Worm (Caenorhabditis elegans) whole organism, early embryonic: ENCODE data around the gene prx-2.
A peak's percentile ranks its signal among the peaks of the same experiment; 100 is the strongest.

ENCODE experiments used
- B0310.2 ChIP-seq: sonication (generic microtip); optimal IDR thresholded peaks from 2 replicates; lab custom pipeline; 2016; ENCODE audit warnings: mild to moderate bottlenecking, missing genetic modification characterization, missing compliant biosample characterization
- F13C5.2 ChIP-seq: sonication (generic microtip); optimal IDR thresholded peaks from 2 replicates; lab custom pipeline; 2017; ENCODE audit warnings: mild to moderate bottlenecking, missing genetic modification characterization, inconsistent platforms, missing compliant biosample characterization
- aly-1 ChIP-seq: sonication (generic microtip); optimal IDR thresholded peaks from 2 replicates; lab custom pipeline; 2016; ENCODE audit warnings: missing genetic modification characterization, missing compliant biosample characterization
- ama-1 ChIP-seq: fragments of 150-350 bp; optimal IDR thresholded peaks from 2 replicates; lab custom pipeline; 2014
- ceh-13 ChIP-seq: fragments of 200-800 bp; sonication (Bioruptor generic); optimal IDR thresholded peaks from 2 replicates; lab custom pipeline; 2018; ENCODE audit warnings: mild to moderate bottlenecking, missing genetic modification characterization, missing compliant biosample characterization
- ceh-36 ChIP-seq: sonication (generic microtip); optimal IDR thresholded peaks from 2 replicates; lab custom pipeline; 2016; ENCODE audit warnings: missing genetic modification characterization, inconsistent platforms, missing compliant biosample characterization
- ets-7 ChIP-seq: sonication (generic microtip); optimal IDR thresholded peaks from 2 replicates; lab custom pipeline; 2016; ENCODE audit warnings: missing genotype, missing genetic modification characterization, missing compliant biosample characterization
- flt-1 ChIP-seq: fragments of 200-800 bp; sonication (Bioruptor generic); IDR thresholded peaks from 2 replicates; pipeline ENCODE4 v1.3.6; 2022; ENCODE audit warnings: missing genetic modification characterization, missing compliant biosample characterization
- hmbx-1 ChIP-seq: sonication (generic microtip); optimal IDR thresholded peaks from 2 replicates; lab custom pipeline; 2016; ENCODE audit warnings: mild to moderate bottlenecking, missing genetic modification characterization, missing compliant biosample characterization
- hmg-4 ChIP-seq: fragments of 200-800 bp; sonication (Bioruptor generic); optimal IDR thresholded peaks from 2 replicates; lab custom pipeline; 2018; ENCODE audit warnings: mild to moderate bottlenecking, missing genetic modification characterization, missing compliant biosample characterization
- hnd-1 ChIP-seq: sonication (generic microtip); optimal IDR thresholded peaks from 2 replicates; lab custom pipeline; 2016; ENCODE audit warnings: missing genetic modification characterization, missing compliant biosample characterization
- pes-1 ChIP-seq: fragments of 200-800 bp; sonication (Bioruptor generic); IDR thresholded peaks from 2 replicates; pipeline ENCODE4 v1.3.6; 2022; ENCODE audit warnings: missing genetic modification reagents, missing genetic modification characterization, missing compliant biosample characterization
- scrt-1 ChIP-seq: fragments of 200-800 bp; sonication (Bioruptor generic); IDR thresholded peaks from 2 replicates; pipeline ENCODE4 v1.3.6; 2022; ENCODE audit warnings: missing genetic modification characterization, missing compliant biosample characterization
- sea-1 ChIP-seq: fragments of 200-800 bp; sonication (Bioruptor generic); conservative IDR thresholded peaks from 2 replicates; pipeline ENCODE4 v1.3.6; 2022; ENCODE audit warnings: missing genetic modification characterization, missing compliant biosample characterization
- tbx-11 ChIP-seq: fragments of 200-800 bp; sonication (Bioruptor generic); IDR thresholded peaks from 2 replicates; pipeline ENCODE4 v1.3.6; 2022; ENCODE audit warnings: missing genetic modification characterization, missing compliant biosample characterization
- tbx-37 ChIP-seq: fragments of 200-800 bp; sonication (Bioruptor generic); conservative IDR thresholded peaks from 2 replicates; pipeline ENCODE4 v1.3.6; 2022; ENCODE audit warnings: missing genetic modification reagents, missing genetic modification characterization, missing compliant biosample characterization
- tra-4 ChIP-seq: sonication (generic microtip); optimal IDR thresholded peaks from 2 replicates; lab custom pipeline; 2017; ENCODE audit warnings: missing genetic modification characterization, missing compliant biosample characterization

The prx-2 gene

ce11 chrIV:11604909-11605308 lies 39.0 kb upstream of the prx-2 start, which contains the start of the genes ragc-1 and Y24F12A.1:
ragc-1 (minus strand) TSS chrIV:11604933.
Y24F12A.1 (plus strand) TSS chrIV:11605254.
- TF ChIP-seq ceh-36 = peak; percentile 62
- TF ChIP-seq tbx-37 = 0 out of 2 replicates have a peak, but pooled peaks have one; percentile 29
- TF ChIP-seq ceh-13 (GFP tag; lab: Kevin White, UChicago) = no peak
- TF ChIP-seq hmbx-1 = no peak
- peak; percentile 16 for TF ChIP-seq F13C5.2
- no peak for TF ChIP-seq aly-1 (tag; lab: Kevin White, UChicago)
- peak; percentile 74 for TF ChIP-seq pes-1 (GFP tag; lab: Robert Waterston, UW)
- 0 out of 2 replicates have a peak, but pooled peaks have one; percentile 57 for TF ChIP-seq sea-1 (GFP tag; lab: Robert Waterston, UW)
- TF ChIP-seq flt-1 = peak; percentile 33; the same call in 1 of the 2 replicates
- no peak for TF ChIP-seq tra-4 (tag; lab: Kevin White, UChicago)
- TF ChIP-seq scrt-1 = 0 out of 2 replicates have a peak, but pooled peaks have one; percentile 37

DNA sequence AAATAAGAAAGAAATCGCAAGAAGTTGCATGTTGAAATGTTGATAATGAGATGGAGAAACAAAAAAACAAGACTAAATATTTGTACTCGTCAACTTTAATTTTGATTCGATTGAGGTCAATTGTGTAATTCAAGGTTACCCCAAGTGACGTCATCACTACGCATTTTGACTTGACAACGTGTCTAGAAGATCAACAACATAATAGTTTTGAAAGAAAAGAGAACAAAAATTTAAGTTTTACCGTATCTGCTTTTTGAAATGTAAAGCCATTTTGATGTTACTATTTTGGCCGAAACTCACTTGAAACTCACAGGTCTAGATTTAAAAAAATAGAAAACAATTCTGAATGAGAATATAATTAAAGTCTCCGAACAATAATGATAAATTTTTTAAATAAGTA lies 23.0 kb upstream of the prx-2 start, which contains the start of gene dsl-5:
TSS of gene dsl-5 (minus strand) at position 101 of the 400 bp plus-strand sequence.
- TF ChIP-seq B0310.2 (tag; lab: Kevin White, UChicago) (no peak), scrt-1 (no peak), hmbx-1 (no peak), aly-1 (tag; lab: Kevin White, UChicago) (no peak), ama-1 (lab: Kevin White, UChicago) (no peak), ceh-13 (GFP tag; lab: Kevin White, UChicago) (no peak), hnd-1 (tag; lab: Kevin White, UChicago) (no peak), tbx-11 (GFP tag; lab: Robert Waterston, UW) (no peak), sea-1 (GFP tag; lab: Robert Waterston, UW) (no peak), tbx-37 (no peak), ceh-36 (no peak)

- no peak for TF ChIP-seq hnd-1 (tag; lab: Kevin White, UChicago)
- TF ChIP-seq tbx-11 (GFP tag; lab: Robert Waterston, UW) = no peak
- TF ChIP-seq B0310.2 (tag; lab: Kevin White, UChicago) = no peak
- no peak for TF ChIP-seq F13C5.2
- TF ChIP-seq ama-1 (lab: Kevin White, UChicago) = no peak
- no peak for TF ChIP-seq scrt-1
- TF ChIP-seq pes-1 (GFP tag; lab: Robert Waterston, UW) = no peak
- TF ChIP-seq ceh-36 = no peak
- no peak for TF ChIP-seq hmg-4 (GFP tag; lab: Kevin White, UChicago)
- TF ChIP-seq sea-1 (GFP tag; lab: Robert Waterston, UW) = no peak
- no peak for TF ChIP-seq ceh-13 (GFP tag; lab: Kevin White, UChicago)
- no peak for TF ChIP-seq ets-7
- no peak for TF ChIP-seq flt-1
- TF ChIP-seq tbx-37 = no peak
- no peak for TF ChIP-seq hmbx-1
- TF ChIP-seq aly-1 (tag; lab: Kevin White, UChicago) = no peak
Measured at ce11 chrIV:11622336-11622735, 21.6 kb upstream of the prx-2 start.

ce11 chrIV:11623060-11623459 lies 20.9 kb upstream of the prx-2 start, which contains the start of gene lys-4:
lys-4 (minus strand) TSS chrIV:11623174.
- TF ChIP-seq scrt-1 (no peak), ceh-13 (GFP tag; lab: Kevin White, UChicago) (no peak), F13C5.2 (no peak), ets-7 (no peak), hnd-1 (tag; lab: Kevin White, UChicago) (no peak), tbx-11 (GFP tag; lab: Robert Waterston, UW) (no peak), sea-1 (GFP tag; lab: Robert Waterston, UW) (no peak), tra-4 (tag; lab: Kevin White, UChicago) (no peak), tbx-37 (no peak), pes-1 (GFP tag; lab: Robert Waterston, UW) (no peak), aly-1 (tag; lab: Kevin White, UChicago) (no peak), flt-1 (no peak), hmbx-1 (no peak), B0310.2 (tag; lab: Kevin White, UChicago) (no peak)

DNA sequence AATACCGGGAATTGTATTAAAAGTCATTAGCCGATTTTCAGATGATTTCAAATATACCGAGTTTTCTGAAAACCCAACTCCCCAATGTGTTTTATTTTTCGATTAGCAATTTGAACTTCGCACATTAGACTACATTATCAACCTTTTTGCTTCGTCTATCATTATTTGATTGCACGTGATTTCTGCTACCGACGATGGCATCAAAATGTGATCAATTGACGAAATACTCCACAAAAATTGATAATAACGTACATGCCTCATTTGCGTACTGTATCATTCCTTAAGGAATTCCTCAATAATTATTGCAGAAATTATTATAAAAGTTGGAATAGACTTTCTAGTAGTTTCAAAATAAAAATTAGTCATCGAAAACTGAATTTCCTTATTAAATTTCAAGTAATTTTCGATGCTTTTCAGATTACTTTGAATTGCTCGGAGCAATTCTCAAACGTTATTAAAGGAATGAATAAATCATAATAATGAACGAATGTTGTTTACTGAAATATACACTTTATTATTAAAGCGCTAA lies 20.1 kb upstream of the prx-2 start:
- TF ChIP-seq ceh-36 (no peak), B0310.2 (tag; lab: Kevin White, UChicago) (no peak), ama-1 (lab: Kevin White, UChicago) (no peak), ets-7 (no peak), tbx-11 (GFP tag; lab: Robert Waterston, UW) (no peak), sea-1 (GFP tag; lab: Robert Waterston, UW) (no peak), hmg-4 (GFP tag; lab: Kevin White, UChicago) (no peak), scrt-1 (no peak), hnd-1 (tag; lab: Kevin White, UChicago) (no peak), aly-1 (tag; lab: Kevin White, UChicago) (no peak), F13C5.2 (no peak)

ce11 chrIV:11625482-11625881 lies 18.4 kb upstream of the prx-2 start, which contains the start of gene lys-5:
lys-5 (minus strand) TSS chrIV:11625582.
- no peak for TF ChIP-seq tbx-37
- TF ChIP-seq F13C5.2 = no peak
- no peak for TF ChIP-seq hnd-1 (tag; lab: Kevin White, UChicago)
- TF ChIP-seq ama-1 (lab: Kevin White, UChicago) = no peak
- TF ChIP-seq scrt-1 = no peak
- TF ChIP-seq tra-4 (tag; lab: Kevin White, UChicago) = no peak
- no peak for TF ChIP-seq tbx-11 (GFP tag; lab: Robert Waterston, UW)
- TF ChIP-seq sea-1 (GFP tag; lab: Robert Waterston, UW) = no peak

DNA sequence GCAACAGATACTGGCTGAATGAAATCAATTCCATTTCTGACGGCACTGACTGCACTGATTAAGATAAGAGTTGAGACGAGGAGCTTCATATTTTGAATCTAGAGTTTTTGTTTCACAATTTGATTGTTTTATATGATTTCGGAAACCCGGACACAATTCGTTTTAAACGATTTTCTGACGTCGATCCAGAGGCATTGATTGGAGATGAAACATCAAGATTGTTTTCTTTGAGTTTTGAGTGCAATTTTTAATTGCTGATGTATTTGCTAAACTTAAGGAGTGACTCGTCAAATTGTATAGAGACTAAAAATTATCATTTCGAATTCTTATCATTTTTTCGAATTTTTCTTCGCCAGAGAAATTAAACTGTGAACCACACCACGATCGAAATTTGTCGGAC lies 16.1 kb upstream of the prx-2 start, which contains the start of gene lys-6:
TSS of gene lys-6 (minus strand) at position 101 of the 400 bp plus-strand sequence.
- TF ChIP-seq hmbx-1 (no peak), tbx-11 (GFP tag; lab: Robert Waterston, UW) (no peak), hnd-1 (tag; lab: Kevin White, UChicago) (no peak), ets-7 (no peak), F13C5.2 (no peak), hmg-4 (GFP tag; lab: Kevin White, UChicago) (no peak), aly-1 (tag; lab: Kevin White, UChicago) (no peak), pes-1 (GFP tag; lab: Robert Waterston, UW) (no peak), ceh-36 (no peak), sea-1 (GFP tag; lab: Robert Waterston, UW) (no peak), ama-1 (lab: Kevin White, UChicago) (no peak), scrt-1 (no peak)
